7 worm cellular contexts compared by ENCODE assay signal in the genomic region with DNA sequence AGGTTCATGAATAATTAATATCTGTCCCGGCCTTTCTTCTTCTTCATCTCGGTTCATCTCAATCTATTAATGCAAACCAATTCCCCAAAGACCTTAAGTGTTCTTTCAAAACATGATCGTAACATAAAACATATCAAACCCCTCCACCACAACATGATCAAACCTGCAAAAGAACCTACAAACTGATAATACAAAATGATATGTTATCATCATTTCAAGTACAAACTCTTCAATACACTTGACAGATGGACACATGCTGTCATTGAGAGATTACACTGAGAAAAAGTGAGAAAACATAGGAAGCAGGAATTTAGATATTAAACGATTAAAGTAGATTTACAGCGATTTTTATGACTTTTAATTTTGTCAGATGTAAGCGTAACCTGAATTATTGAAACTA.
TF ChIP-seq lines count a peak whose summit lies in the region.

No protein-coding gene starts in this region.

TF ChIP-seq in whole organism, L1 larva, 84 proteins besides CTCF, POLR2A, EP300 and RAD21 (continues in another document):
- TF ChIP-seq vab-15 (tag; optimal IDR thresholded peaks at IDR 0.05; lab: Kevin White, UChicago) (no peak), unc-30 (tag; optimal IDR thresholded peaks at IDR 0.05; lab: Kevin White, UChicago) (no peak), C04F5.9 (tag; optimal IDR thresholded peaks at IDR 0.05; lab: Kevin White, UChicago) (no peak), snpc-4 (tag; optimal IDR thresholded peaks at IDR 0.05; lab: Kevin White, UChicago) (no peak), lin-39 (tag; optimal IDR thresholded peaks at IDR 0.05; lab: Kevin White, UChicago) (no peak), ceh-82 (tag; optimal IDR thresholded peaks at IDR 0.05; lab: Kevin White, UChicago) (no peak), efl-1 (optimal IDR thresholded peaks at IDR 0.05; lab: Kevin White, UChicago) (no peak), efl-1 (GFP tag; optimal IDR thresholded peaks at IDR 0.05 in 1 of 2; lab: Kevin White, UChicago) (no peak), xbp-1 (tag; optimal IDR thresholded peaks at IDR 0.05; lab: Kevin White, UChicago) (no peak), egl-13 (tag; optimal IDR thresholded peaks at IDR 0.05; lab: Kevin White, UChicago) (no peak), pag-3 (tag; optimal IDR thresholded peaks at IDR 0.05; lab: Kevin White, UChicago; ENCODE audit: borderline replicate concordance, insufficient read depth) (no peak), pqm-1 (tag; optimal IDR thresholded peaks at IDR 0.05; lab: Kevin White, UChicago) (no peak), jun-1 (tag; optimal IDR thresholded peaks at IDR 0.05; lab: Kevin White, UChicago) (peak; percentile 4)

TF ChIP-seq in whole organism, L2 larva, 48 proteins besides CTCF, POLR2A, EP300 and RAD21:
- TF ChIP-seq R02D3.7 (tag; optimal IDR thresholded peaks at IDR 0.05; lab: Kevin White, UChicago) = no peak
- no peak for TF ChIP-seq ceh-82 (tag; optimal IDR thresholded peaks at IDR 0.05; lab: Kevin White, UChicago)
- peak; percentile 33 for TF ChIP-seq nhr-21 (tag; optimal IDR thresholded peaks at IDR 0.05; lab: Kevin White, UChicago)
- peak; percentile 14 for TF ChIP-seq nhr-129 (tag; optimal IDR thresholded peaks at IDR 0.05; lab: Kevin White, UChicago)
- peak in 1 of 2 experiments; percentile 15 for TF ChIP-seq mdl-1 (tag; optimal IDR thresholded peaks at IDR 0.05; lab: Kevin White, UChicago)
- TF ChIP-seq lin-13 (GFP tag; optimal IDR thresholded peaks at IDR 0.05; lab: Kevin White, UChicago) = no peak
- TF ChIP-seq sma-9 (GFP tag; optimal IDR thresholded peaks at IDR 0.05; lab: Kevin White, UChicago) = peak; percentile 82
- TF ChIP-seq sma-9 (tag; optimal IDR thresholded peaks at IDR 0.05; lab: Kevin White, UChicago) = no peak
- TF ChIP-seq fos-1 (tag; optimal IDR thresholded peaks at IDR 0.05; lab: Kevin White, UChicago) = peak; percentile 92
- TF ChIP-seq C34F6.9 (tag; optimal IDR thresholded peaks at IDR 0.05; lab: Kevin White, UChicago) = peak; percentile 11
- no peak for TF ChIP-seq nhr-12 (tag; optimal IDR thresholded peaks at IDR 0.05; lab: Kevin White, UChicago)
- TF ChIP-seq F13H6.1 (tag; optimal IDR thresholded peaks at IDR 0.05; lab: Kevin White, UChicago) = peak; percentile 32
- no peak for TF ChIP-seq Y55F3AM.14 (GFP tag; optimal IDR thresholded peaks at IDR 0.05; lab: Kevin White, UChicago)

TF ChIP-seq in whole organism, L3 larva, 47 proteins besides CTCF, POLR2A, EP300 and RAD21 (continues in another document):
- TF ChIP-seq mdl-1 (tag; optimal IDR thresholded peaks at IDR 0.05; lab: Kevin White, UChicago) (no peak), nhr-12 (tag; optimal IDR thresholded peaks at IDR 0.05; lab: Kevin White, UChicago) (no peak), snpc-4 (tag; optimal IDR thresholded peaks at IDR 0.05; lab: Kevin White, UChicago) (no peak), nhr-23 (tag; optimal IDR thresholded peaks at IDR 0.05; lab: Kevin White, UChicago) (no peak), ceh-16 (tag; optimal IDR thresholded peaks at IDR 0.05; lab: Kevin White, UChicago) (no peak), tbx-2 (tag; optimal IDR thresholded peaks at IDR 0.05; lab: Kevin White, UChicago) (no peak), lin-15B (tag; optimal IDR thresholded peaks at IDR 0.05; lab: Kevin White, UChicago) (no peak), ceh-28 (tag; optimal IDR thresholded peaks at IDR 0.05; lab: Kevin White, UChicago) (no peak), R02D3.7 (tag; optimal IDR thresholded peaks at IDR 0.05; lab: Kevin White, UChicago) (no peak), ama-1 (optimal IDR thresholded peaks at IDR 0.05; lab: Kevin White, UChicago) (no peak), unc-62 (GFP tag; optimal IDR thresholded peaks at IDR 0.05; lab: Kevin White, UChicago) (peak; percentile 69), lin-39 (tag; optimal IDR thresholded peaks at IDR 0.05; lab: Kevin White, UChicago) (no peak), nhr-25 (tag; optimal IDR thresholded peaks at IDR 0.05; lab: Kevin White, UChicago) (peak; percentile 12), elt-2 (tag; optimal IDR thresholded peaks at IDR 0.05; lab: Kevin White, UChicago) (peak; percentile 87)

TF ChIP-seq in whole organism, L4 larva, 104 proteins besides CTCF, POLR2A, EP300 and RAD21 (continues in another document):
- TF ChIP-seq nhr-77 (tag; optimal IDR thresholded peaks at IDR 0.05; lab: Kevin White, UChicago) = peak; percentile 51
- peak; percentile 61 for TF ChIP-seq mxl-3 (GFP tag; optimal IDR thresholded peaks at IDR 0.05; lab: Kevin White, UChicago)
- TF ChIP-seq aha-1 (tag; lab: Kevin White, UChicago) = peak; percentile 92
- peak; percentile 41 for TF ChIP-seq hlh-30 (tag; optimal IDR thresholded peaks at IDR 0.05; lab: Kevin White, UChicago; ENCODE audit: insufficient read depth)
- peak; percentile 35; the same call in 1 of the 2 replicates for TF ChIP-seq ceh-20 (GFP tag; IDR thresholded peaks at IDR 0.05; lab: Robert Waterston, UW)
- no peak for TF ChIP-seq ceh-44 (GFP tag; IDR thresholded peaks at IDR 0.05; lab: Robert Waterston, UW)
- TF ChIP-seq sdz-12 (GFP tag; optimal IDR thresholded peaks at IDR 0.05; lab: Kevin White, UChicago) = no peak
- TF ChIP-seq nhr-28 (tag; optimal IDR thresholded peaks at IDR 0.05; lab: Kevin White, UChicago) = peak; percentile 96
- peak in 1 of 2 experiments; percentile 57 for TF ChIP-seq mdl-1 (tag; optimal IDR thresholded peaks at IDR 0.05; lab: Kevin White, UChicago)
- TF ChIP-seq daf-16 (GFP tag; optimal IDR thresholded peaks at IDR 0.05; lab: Kevin White, UChicago) = no peak
- peak; percentile 45 for TF ChIP-seq daf-16 (tag; optimal IDR thresholded peaks at IDR 0.05; lab: Kevin White, UChicago)
- TF ChIP-seq tra-1 (GFP tag; IDR thresholded peaks at IDR 0.05; lab: Robert Waterston, UW) = peak; percentile 65
- TF ChIP-seq dmd-6 (GFP tag; IDR thresholded peaks at IDR 0.05; lab: Robert Waterston, UW) = peak; percentile 92

TF ChIP-seq in whole organism, late embryonic, 69 proteins besides CTCF, POLR2A, EP300 and RAD21:
- TF ChIP-seq elt-4 (tag; optimal IDR thresholded peaks at IDR 0.05; lab: Kevin White, UChicago) (no peak), sdc-2 (tag; optimal IDR thresholded peaks at IDR 0.05; lab: Kevin White, UChicago) (no peak), lim-6 (tag; optimal IDR thresholded peaks at IDR 0.05; lab: Kevin White, UChicago) (no peak), unc-55 (GFP tag; optimal IDR thresholded peaks at IDR 0.05; lab: Kevin White, UChicago) (peak; percentile 87), pha-2 (tag; optimal IDR thresholded peaks at IDR 0.05; lab: Kevin White, UChicago) (no peak), hlh-13 (GFP tag; optimal IDR thresholded peaks at IDR 0.05; lab: Kevin White, UChicago) (no peak), elt-2 (tag; optimal IDR thresholded peaks at IDR 0.05; lab: Kevin White, UChicago) (peak; percentile 90), ceh-34 (tag; optimal IDR thresholded peaks at IDR 0.05; lab: Kevin White, UChicago) (no peak), dve-1 (tag; optimal IDR thresholded peaks at IDR 0.05; lab: Kevin White, UChicago) (peak; percentile 6)

TF ChIP-seq in whole organism, mixed stage, embryonic, 35 proteins besides CTCF, POLR2A, EP300 and RAD21:
- TF ChIP-seq nhr-28 (tag; optimal IDR thresholded peaks at IDR 0.05; lab: Kevin White, UChicago) = no peak
- peak; percentile 91 for TF ChIP-seq unc-62 (GFP tag; optimal IDR thresholded peaks at IDR 0.05; lab: Kevin White, UChicago)
TF ChIP-seq in whole organism, mixed stage, embryonic: peak in this region for 1.

TF ChIP-seq in whole organism, young adult, 124 proteins besides CTCF, POLR2A, EP300 and RAD21:
- TF ChIP-seq nhr-80 (tag; optimal IDR thresholded peaks at IDR 0.05; lab: Kevin White, UChicago) (peak; percentile 74), ccch-3 (GFP tag; optimal IDR thresholded peaks at IDR 0.05; lab: Kevin White, UChicago) (no peak), nhr-179 (tag; optimal IDR thresholded peaks at IDR 0.05; lab: Kevin White, UChicago) (no peak), lin-40 (tag; optimal IDR thresholded peaks at IDR 0.05; lab: Kevin White, UChicago) (no peak), hlh-26 (GFP tag; conservative IDR thresholded peaks at IDR 0.05; lab: Robert Waterston, UW) (no peak), ztf-25 (GFP tag; IDR thresholded peaks at IDR 0.05; lab: Robert Waterston, UW) (no peak)
